Worm (Caenorhabditis elegans): ENCODE results near the gene C14C6.5.

- TF ChIP-seq nhr-28 (tag; optimal IDR thresholded peaks at IDR 0.05) (no peak), ceh-83 (GFP tag; optimal IDR thresholded peaks at IDR 0.05) (no peak), hlh-1 (tag; optimal IDR thresholded peaks at IDR 0.05) (no peak), nhr-76 (tag; optimal IDR thresholded peaks at IDR 0.05) (no peak), snpc-4 (tag; optimal IDR thresholded peaks at IDR 0.05) (no peak), M03D4.4 (tag; optimal IDR thresholded peaks at IDR 0.05) (no peak), unc-62 (GFP tag; optimal IDR thresholded peaks at IDR 0.05) (no peak), ztf-11 (tag; optimal IDR thresholded peaks at IDR 0.05) (no peak), lin-32 (GFP tag; optimal IDR thresholded peaks at IDR 0.05) (no peak), bed-3 (GFP tag; optimal IDR thresholded peaks at IDR 0.05) (no peak)
Observed at ce11 chrV:494284-494683, 42.1 kb upstream of the C14C6.5 start, which contains the start of gene nhr-131.
